Worm (Caenorhabditis elegans) whole organism, L1 larva: ENCODE results near the gene nstp-2.

Experiments used
- C16A3.4 ChIP-seq: fragments of 150-350 bp; optimal IDR thresholded peaks from 2 replicates; lab custom pipeline; 2014; ENCODE audit warnings: missing biosample characterization, missing genetic modification characterization
- F16B12.6 ChIP-seq: fragments of 150-350 bp; optimal IDR thresholded peaks from 2 replicates; lab custom pipeline; 2014; ENCODE audit warnings: missing biosample characterization, missing genetic modification characterization
- Y116A8C.19 ChIP-seq: sonication (generic microtip); optimal IDR thresholded peaks from 2 replicates; lab custom pipeline; 2016; ENCODE audit warnings: missing compliant biosample characterization, missing genetic modification characterization, borderline replicate concordance
- aha-1 ChIP-seq: fragments of 150-350 bp; optimal IDR thresholded peaks from 2 replicates; lab custom pipeline; 2014; ENCODE audit warnings: missing biosample characterization, missing genetic modification characterization
- aly-2 ChIP-seq: fragments of 150-350 bp; optimal IDR thresholded peaks from 2 replicates; lab custom pipeline; 2014; ENCODE audit warnings: missing biosample characterization, missing genetic modification characterization
- blmp-1 ChIP-seq: fragments of 150-350 bp; optimal IDR thresholded peaks from 2 replicates; lab custom pipeline; 2014; ENCODE audit warnings: missing biosample characterization, missing genetic modification characterization
- ceh-8 ChIP-seq: fragments of 200-800 bp; sonication (Bioruptor generic); optimal IDR thresholded peaks from 2 replicates; lab custom pipeline; 2018; ENCODE audit warnings: mild to moderate bottlenecking, missing genetic modification characterization, moderate library complexity, missing compliant biosample characterization
- ceh-90 ChIP-seq: sonication (generic microtip); optimal IDR thresholded peaks from 2 replicates; lab custom pipeline; 2016; ENCODE audit warnings: missing genetic modification characterization, missing compliant biosample characterization
- ces-1 ChIP-seq: fragments of 150-350 bp; optimal IDR thresholded peaks from 2 replicates; lab custom pipeline; 2014; ENCODE audit warnings: missing biosample characterization, missing genetic modification reagents, missing genetic modification characterization
- dpl-1 ChIP-seq, 3 experiments: fragments of 150-350 bp in 2 of 3; sonication (generic microtip) in 1 of 3; optimal IDR thresholded peaks; 2 replicates each; lab custom pipeline; 2014 to 2017; ENCODE audit warnings: missing biosample characterization in 3 of 3, missing genetic modification characterization in 3 of 3, missing genetic modification reagents in 3 of 3
- efl-1 ChIP-seq, 4 experiments: fragments of 150-350 bp; optimal IDR thresholded peaks in 3 of 4; peaks in 1 of 4; 1 replicate in 1 of 4; 2 replicates in 3 of 4; lab custom pipeline; 2014; ENCODE audit warnings: missing biosample characterization in 2 of 4, missing genetic modification characterization in 2 of 4, missing genetic modification reagents in 2 of 4
- egl-27 ChIP-seq, 2 experiments: fragments of 150-350 bp in 1 of 2; sonication (generic microtip); optimal IDR thresholded peaks; 3 replicates each; lab custom pipeline; 2017 to 2018; ENCODE audit warnings: missing biosample characterization in 2 of 2, missing genetic modification characterization in 2 of 2, missing genetic modification reagents in 2 of 2
- elt-2 ChIP-seq: sonication (generic microtip); optimal IDR thresholded peaks from 2 replicates; lab custom pipeline; 2016; ENCODE audit warnings: missing genetic modification characterization, mild to moderate bottlenecking, inconsistent platforms, missing compliant biosample characterization, missing genetic modification reagents
- elt-3 ChIP-seq, 6 experiments: fragments of 150-350 bp in 1 of 6; sonication (generic microtip); optimal IDR thresholded peaks; 2 replicates each; lab custom pipeline; 2017 to 2018; ENCODE audit warnings: missing biosample characterization in 6 of 6, missing genetic modification characterization in 6 of 6, inconsistent platforms in 1 of 6
- fkh-8 ChIP-seq: sonication (generic microtip); optimal IDR thresholded peaks from 2 replicates; lab custom pipeline; 2016; ENCODE audit warnings: mild to moderate bottlenecking, missing genetic modification characterization, missing compliant biosample characterization
- fos-1 ChIP-seq: fragments of 150-350 bp; optimal IDR thresholded peaks from 2 replicates; lab custom pipeline; 2014; ENCODE audit warnings: missing biosample characterization, missing genetic modification characterization
- hlh-4 ChIP-seq: sonication (generic microtip); optimal IDR thresholded peaks from 2 replicates; lab custom pipeline; 2016; ENCODE audit warnings: mild to moderate bottlenecking, missing genetic modification characterization, missing compliant biosample characterization
- irx-1 ChIP-seq: sonication (generic microtip); optimal IDR thresholded peaks from 2 replicates; lab custom pipeline; 2016; ENCODE audit warnings: missing genetic modification characterization, missing compliant biosample characterization
- lin-14 ChIP-seq: fragments of 200-800 bp; sonication (Bioruptor generic); optimal IDR thresholded peaks from 2 replicates; lab custom pipeline; 2018; ENCODE audit warnings: mild to moderate bottlenecking, missing genetic modification characterization, moderate library complexity, missing compliant biosample characterization
- lin-35 ChIP-seq, 2 experiments: fragments of 150-350 bp; optimal IDR thresholded peaks; 2 replicates each; lab custom pipeline; 2014; ENCODE audit warnings: missing biosample characterization in 2 of 2, missing genetic modification characterization in 2 of 2, missing genetic modification reagents in 2 of 2
- lin-39 ChIP-seq: fragments of 150-350 bp; optimal IDR thresholded peaks from 2 replicates; lab custom pipeline; 2014; ENCODE audit warnings: missing biosample characterization, missing genetic modification reagents, missing genetic modification characterization
- lsy-2 ChIP-seq, 2 experiments: fragments of 150-350 bp; optimal IDR thresholded peaks; 2 replicates each; lab custom pipeline; 2014; ENCODE audit warnings: missing biosample characterization in 2 of 2, missing genetic modification characterization in 2 of 2
- mep-1 ChIP-seq: fragments of 150-350 bp; optimal IDR thresholded peaks from 2 replicates; lab custom pipeline; 2014; ENCODE audit warnings: missing biosample characterization, missing genetic modification characterization
- nhr-20 ChIP-seq: sonication (generic microtip); optimal IDR thresholded peaks from 2 replicates; lab custom pipeline; 2016; ENCODE audit warnings: mild to moderate bottlenecking, missing genetic modification characterization, missing compliant biosample characterization
- nhr-237 ChIP-seq: fragments of 150-350 bp; optimal IDR thresholded peaks from 2 replicates; lab custom pipeline; 2014; ENCODE audit warnings: missing biosample characterization, missing genetic modification characterization
- nhr-28 ChIP-seq: fragments of 150-350 bp; optimal IDR thresholded peaks from 2 replicates; lab custom pipeline; 2014; ENCODE audit warnings: missing biosample characterization, missing genetic modification characterization
- nhr-71 ChIP-seq: sonication (generic microtip); optimal IDR thresholded peaks from 2 replicates; lab custom pipeline; 2016; ENCODE audit warnings: mild to moderate bottlenecking, missing genetic modification characterization, moderate library complexity, missing compliant biosample characterization
- nhr-85 ChIP-seq: sonication (generic microtip); peaks from one replicate; lab custom pipeline; 2016; ENCODE audit warnings: missing genetic modification characterization, inconsistent platforms, missing compliant biosample characterization
- nhr-90 ChIP-seq: sonication (generic microtip); optimal IDR thresholded peaks from 2 replicates; lab custom pipeline; 2016; ENCODE audit warnings: mild to moderate bottlenecking, missing genetic modification characterization, missing compliant biosample characterization; ENCODE audit not compliant: poor library complexity
- pag-3 ChIP-seq: sonication (generic microtip); optimal IDR thresholded peaks from 2 replicates; lab custom pipeline; 2017; ENCODE audit warnings: missing genetic modification characterization, mild to moderate bottlenecking, missing compliant biosample characterization, antibody characterized with exemption, borderline replicate concordance; ENCODE audit not compliant: insufficient read depth
- pax-3 ChIP-seq: fragments of 200-800 bp; sonication (Bioruptor generic); optimal IDR thresholded peaks from 2 replicates; lab custom pipeline; 2018; ENCODE audit warnings: mild to moderate bottlenecking, missing genetic modification characterization, moderate library complexity, missing compliant biosample characterization
- skn-1 ChIP-seq: fragments of 150-350 bp; optimal IDR thresholded peaks from 2 replicates; lab custom pipeline; 2014; ENCODE audit warnings: missing biosample characterization, missing genetic modification characterization
- snu-23 ChIP-seq: sonication (generic microtip); optimal IDR thresholded peaks from 2 replicates; lab custom pipeline; 2016; ENCODE audit warnings: missing genetic modification characterization, missing compliant biosample characterization
- sox-4 ChIP-seq: sonication (generic microtip); optimal IDR thresholded peaks from 2 replicates; lab custom pipeline; 2016; ENCODE audit warnings: missing genetic modification characterization, missing compliant biosample characterization
- tbx-2 ChIP-seq: sonication (generic microtip); optimal IDR thresholded peaks from 2 replicates; lab custom pipeline; 2016; ENCODE audit warnings: missing genetic modification characterization, missing compliant biosample characterization
- unc-86 ChIP-seq: sonication (generic microtip); optimal IDR thresholded peaks from 2 replicates; lab custom pipeline; 2016; ENCODE audit warnings: missing genetic modification characterization, missing compliant biosample characterization
- unc-98 ChIP-seq: fragments of 200-800 bp; sonication (Bioruptor generic); IDR thresholded peaks from 2 replicates; pipeline ENCODE4 v1.3.6; 2022; ENCODE audit warnings: missing genetic modification characterization, missing compliant biosample characterization
- xbp-1 ChIP-seq: sonication (generic microtip); optimal IDR thresholded peaks from 2 replicates; lab custom pipeline; 2016; ENCODE audit warnings: missing genetic modification characterization, missing compliant biosample characterization
- zip-4 ChIP-seq: fragments of 200-800 bp; sonication (Bioruptor generic); optimal IDR thresholded peaks from 2 replicates; lab custom pipeline; 2018; ENCODE audit warnings: mild to moderate bottlenecking, missing genetic modification characterization, moderate library complexity, missing compliant biosample characterization
- ztf-11 ChIP-seq, 2 experiments: sonication (generic microtip); optimal IDR thresholded peaks; 2 replicates each; lab custom pipeline; 2016 to 2017; ENCODE audit warnings: missing genetic modification characterization in 2 of 2, missing biosample characterization in 1 of 2, missing compliant biosample characterization in 1 of 2

Gene nstp-2

DNA sequence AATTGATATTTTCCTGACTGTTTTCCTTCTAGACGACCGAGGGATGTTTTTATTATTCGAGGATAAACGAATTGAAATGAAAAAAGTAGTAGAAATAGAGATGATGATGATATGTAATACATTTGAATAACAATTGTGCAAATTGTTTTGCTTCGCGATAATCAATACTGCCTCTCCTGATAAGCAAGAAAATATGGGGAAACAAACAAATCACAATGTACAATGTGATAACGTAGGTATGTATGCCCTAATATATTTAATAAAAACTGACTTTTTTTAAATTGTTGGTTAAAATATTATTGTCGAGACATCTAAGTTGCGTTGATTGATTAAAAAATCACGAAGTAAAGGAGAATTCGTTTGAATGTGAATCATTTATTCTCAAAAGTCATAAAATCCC lies 21.8 kb upstream of the nstp-2 start, which contains the start of gene cest-5.2:
cest-5.2 (minus strand) TSS at position 128 of the 400 bp plus-strand sequence.
- TF ChIP-seq tbx-2 (tag; lab: Kevin White, UChicago) (no peak), lin-39 (no peak), nhr-90 (peak; percentile 9), ceh-8 (GFP tag; lab: Kevin White, UChicago) (no peak), unc-86 (no peak), zip-4 (GFP tag; lab: Kevin White, UChicago) (no peak), elt-2 (tag; lab: Kevin White, UChicago) (peak; percentile 51)
- TF ChIP-seq, all 84 proteins: peak for 2

DNA sequence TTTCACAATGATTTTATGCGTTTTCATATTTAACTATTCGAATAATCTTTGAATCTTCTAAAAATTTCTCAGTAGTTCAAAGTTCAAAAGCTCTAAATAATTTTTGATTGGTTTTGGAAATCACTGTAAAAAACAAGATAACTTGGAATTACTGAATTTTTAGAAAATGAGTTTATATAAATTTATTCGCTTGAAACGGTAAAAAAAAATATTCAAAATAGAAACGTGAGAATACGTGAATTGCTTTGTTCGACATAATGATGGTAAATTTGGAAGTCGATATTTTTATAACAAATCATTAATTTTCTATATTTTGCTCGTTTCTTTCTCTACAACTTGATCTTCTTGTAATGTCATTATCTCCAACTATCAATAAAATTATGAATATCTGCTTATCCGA lies 17.4 kb upstream of the nstp-2 start, which contains the start of gene C01B10.44:
C01B10.44 (plus strand) TSS at position 301 of the 400 bp plus-strand sequence.
- TF ChIP-seq C16A3.4 (tag; lab: Kevin White, UChicago) (no peak), efl-1 (optimal IDR thresholded peaks at IDR 0.05; lab: Kevin White, UChicago) (no peak), efl-1 (GFP tag; optimal IDR thresholded peaks at IDR 0.05 in 1 of 2; lab: Kevin White, UChicago) (no peak), blmp-1 (tag; lab: Kevin White, UChicago) (no peak), sox-4 (tag; lab: Kevin White, UChicago) (no peak), aly-2 (tag; lab: Kevin White, UChicago) (no peak), fos-1 (tag; lab: Kevin White, UChicago) (no peak), aha-1 (tag; lab: Kevin White, UChicago) (no peak), hlh-4 (tag; lab: Kevin White, UChicago) (no peak), Y116A8C.19 (tag; lab: Kevin White, UChicago) (no peak), dpl-1 (GFP tag; optimal IDR thresholded peaks at IDR 0.05; lab: Kevin White, UChicago) (no peak), unc-98 (GFP tag; lab: Robert Waterston, UW) (no peak)

DNA sequence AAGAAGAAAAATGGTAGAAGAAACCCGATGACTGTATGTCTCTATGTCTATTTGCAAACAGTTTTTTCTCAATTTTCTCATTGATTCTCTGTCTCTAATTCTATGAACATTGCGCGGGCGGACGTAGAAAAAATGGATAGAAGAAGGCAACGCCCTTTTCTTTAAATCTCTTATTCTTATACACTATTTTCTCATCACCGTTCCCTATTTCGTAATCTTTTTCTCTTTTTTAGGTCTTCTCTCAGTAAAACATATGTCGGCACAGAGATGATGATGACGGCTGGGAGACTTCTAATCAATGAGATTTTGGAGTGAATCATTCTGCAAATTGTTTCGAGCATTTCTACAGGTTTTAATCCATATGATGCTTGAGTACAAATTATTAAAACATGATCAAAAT lies 16.2 kb upstream of the nstp-2 start:
- no peak for TF ChIP-seq egl-27 (tag; optimal IDR thresholded peaks at IDR 0.05; lab: Kevin White, UChicago)
- no peak for TF ChIP-seq xbp-1 (tag; lab: Kevin White, UChicago)
- TF ChIP-seq mep-1 (tag; lab: Kevin White, UChicago): peak; percentile 42
- peak; percentile 77 for TF ChIP-seq skn-1 (tag; lab: Kevin White, UChicago)
- TF ChIP-seq pag-3 (tag; lab: Kevin White, UChicago): no peak
- peak; percentile 43 for TF ChIP-seq snu-23
- TF ChIP-seq dpl-1 (GFP tag; optimal IDR thresholded peaks at IDR 0.05; lab: Kevin White, UChicago): peak; percentile 15 to 30 (median 23)
- TF ChIP-seq nhr-28 (tag; lab: Kevin White, UChicago): no peak
- TF ChIP-seq fkh-8 (tag; lab: Kevin White, UChicago): no peak
- peak; percentile 17 for TF ChIP-seq nhr-237
- peak; percentile 94 for TF ChIP-seq lin-14 (GFP tag; lab: Kevin White, UChicago)
- peak; percentile 35 for TF ChIP-seq nhr-90
- peak in 1 of 2 experiments; percentile 47 for TF ChIP-seq lin-35 (GFP tag; optimal IDR thresholded peaks at IDR 0.05; lab: Kevin White, UChicago)
- TF ChIP-seq pax-3 (tag; lab: Kevin White, UChicago): no peak
- TF ChIP-seq ceh-90 (tag; lab: Kevin White, UChicago): no peak
- TF ChIP-seq nhr-85: peak; percentile 71
- TF ChIP-seq elt-3 (tag; optimal IDR thresholded peaks at IDR 0.05; lab: Kevin White, UChicago): peak in 2 of 6 experiments; percentile 43 to 68
- TF ChIP-seq nhr-20: peak; percentile 33
- no peak for TF ChIP-seq irx-1
- peak; percentile 13 to 17 for TF ChIP-seq efl-1 (optimal IDR thresholded peaks at IDR 0.05; lab: Kevin White, UChicago)
- peak; percentile 20 to 91 for TF ChIP-seq efl-1 (GFP tag; optimal IDR thresholded peaks at IDR 0.05 in 1 of 2; lab: Kevin White, UChicago)
- TF ChIP-seq ces-1 (GFP tag; lab: Kevin White, UChicago): no peak
- peak in 1 of 2 experiments; percentile 43 for TF ChIP-seq lsy-2 (tag; optimal IDR thresholded peaks at IDR 0.05; lab: Kevin White, UChicago)
- peak; percentile 85 for TF ChIP-seq zip-4 (GFP tag; lab: Kevin White, UChicago)
- peak; percentile 46 for TF ChIP-seq blmp-1 (tag; lab: Kevin White, UChicago)
- peak; percentile 15 for TF ChIP-seq tbx-2 (tag; lab: Kevin White, UChicago)
- TF ChIP-seq nhr-71 (tag; lab: Kevin White, UChicago): peak; percentile 40
- TF ChIP-seq ztf-11 (tag; optimal IDR thresholded peaks at IDR 0.05; lab: Kevin White, UChicago): no peak
- TF ChIP-seq F16B12.6 (tag; lab: Kevin White, UChicago): no peak
